Worm (Caenorhabditis elegans): ENCODE results near the gene osg-1.

Gene osg-1

DNA sequence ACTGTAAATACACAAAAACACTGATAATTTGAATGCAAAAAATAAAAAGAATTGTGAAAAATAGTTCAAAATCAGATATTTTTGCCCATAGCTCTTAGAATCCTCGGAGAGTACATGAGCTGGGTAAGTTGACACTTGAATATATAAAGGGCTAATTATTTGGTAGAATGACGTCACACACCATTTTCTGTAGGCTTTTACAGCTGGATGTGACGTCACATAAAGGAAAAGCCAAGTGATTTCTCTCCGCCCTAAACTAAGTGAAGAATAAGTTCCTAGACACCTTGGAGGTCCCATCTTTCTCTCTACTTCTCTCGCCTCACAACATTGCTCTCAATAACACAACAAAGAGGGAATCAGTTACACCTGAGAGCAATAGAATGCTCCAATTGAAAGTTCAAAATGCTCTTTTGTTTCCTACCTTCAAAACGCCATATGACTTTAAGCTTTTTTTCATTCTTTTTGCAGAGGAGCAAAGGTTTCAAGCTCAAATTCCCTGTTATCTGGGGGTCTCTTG lies at the start of gene osg-1:
Gene osg-1 (plus strand): TSS at position 467 of the 517 bp plus-strand sequence.
- TF ChIP-seq dao-5 (tag; optimal IDR thresholded peaks at IDR 0.05) (no peak), him-1 (tag; optimal IDR thresholded peaks at IDR 0.05) (no peak), W03F9.2 (tag; optimal IDR thresholded peaks at IDR 0.05) (no peak)

DNA sequence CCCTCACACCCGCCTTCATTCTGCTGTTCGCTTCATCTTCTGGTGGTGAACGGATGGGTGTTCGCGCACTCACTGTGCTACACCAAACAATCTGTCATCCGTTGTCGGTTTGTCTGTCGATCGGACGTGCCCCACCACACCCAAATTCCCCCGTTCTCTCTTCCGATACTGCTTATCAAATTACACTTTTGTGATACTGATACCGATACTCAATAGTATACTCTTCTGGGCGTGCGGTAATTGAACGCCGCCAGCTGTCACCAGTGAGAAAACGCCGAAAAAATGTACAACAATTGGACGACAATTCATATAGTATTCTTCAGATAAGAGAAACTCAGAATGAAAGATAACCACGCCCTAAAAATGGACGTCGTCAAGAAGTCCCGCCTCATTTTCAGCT lies 49.3 kb upstream of the osg-1 start:
- TF ChIP-seq dao-5 (tag; optimal IDR thresholded peaks at IDR 0.05) = no peak
- no peak for TF ChIP-seq him-1 (tag; optimal IDR thresholded peaks at IDR 0.05)
- TF ChIP-seq W03F9.2 (tag; optimal IDR thresholded peaks at IDR 0.05) = no peak

DNA sequence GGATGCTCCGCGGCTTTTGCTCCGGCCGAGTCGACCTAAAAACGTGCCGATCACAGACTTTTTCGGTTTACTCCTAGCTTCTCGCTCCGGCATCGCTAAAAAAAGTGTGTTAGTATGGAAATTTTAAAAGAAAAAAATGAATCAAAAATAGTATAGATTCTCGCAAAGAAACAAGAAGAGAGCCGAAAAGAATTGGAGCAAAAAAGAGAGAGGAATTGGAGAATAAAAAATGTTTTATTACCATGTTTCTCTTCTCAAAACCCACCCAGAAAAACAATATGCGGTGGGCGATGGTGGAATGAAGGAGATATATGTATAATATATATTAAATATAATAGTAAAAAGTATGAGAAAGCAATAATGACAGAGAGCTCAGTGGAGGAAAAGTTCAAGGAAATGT lies 46.8 kb upstream of the osg-1 start, which contains the start of gene W03A5.6:
Gene W03A5.6 (minus strand): TSS at position 101 of the 400 bp plus-strand sequence.
- TF ChIP-seq W03F9.2 (tag; optimal IDR thresholded peaks at IDR 0.05) = no peak
- no peak for TF ChIP-seq him-1 (tag; optimal IDR thresholded peaks at IDR 0.05)
- TF ChIP-seq dao-5 (tag; optimal IDR thresholded peaks at IDR 0.05) = no peak

DNA sequence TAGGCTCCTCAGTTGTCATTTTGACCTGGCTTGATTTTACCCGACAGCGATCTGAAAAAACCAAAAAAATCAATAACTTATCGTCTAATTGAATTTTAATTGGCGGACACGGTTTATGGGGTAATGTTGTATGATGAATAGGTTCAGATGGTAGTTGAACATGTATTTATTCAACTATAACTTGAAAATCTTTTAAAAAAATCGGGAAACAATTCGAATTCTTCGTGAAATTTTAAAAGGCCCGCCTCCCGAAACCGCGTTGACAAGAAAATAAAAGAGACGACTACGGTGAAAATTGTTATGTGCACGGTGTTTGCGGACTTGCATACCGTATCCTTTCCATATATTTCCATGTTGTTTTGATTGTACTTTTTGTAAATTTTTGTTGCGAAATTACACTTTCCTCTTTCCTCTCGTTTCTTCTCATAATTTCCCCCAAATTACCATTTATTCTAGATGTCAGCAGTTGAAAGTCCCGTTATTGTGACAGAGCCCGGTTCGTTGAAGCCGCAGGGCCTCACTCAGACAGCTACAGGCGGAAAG lies 44.6 kb upstream of the osg-1 start, which contains the start of the genes T24G10.2 and disl-2:
Gene T24G10.2 (minus strand): TSS at position 51 of the 543 bp plus-strand sequence.
Gene disl-2 (plus strand): TSS at position 457 of the 543 bp plus-strand sequence.
- TF ChIP-seq dao-5 (tag; optimal IDR thresholded peaks at IDR 0.05) = no peak
- TF ChIP-seq W03F9.2 (tag; optimal IDR thresholded peaks at IDR 0.05) = peak; percentile 16

DNA sequence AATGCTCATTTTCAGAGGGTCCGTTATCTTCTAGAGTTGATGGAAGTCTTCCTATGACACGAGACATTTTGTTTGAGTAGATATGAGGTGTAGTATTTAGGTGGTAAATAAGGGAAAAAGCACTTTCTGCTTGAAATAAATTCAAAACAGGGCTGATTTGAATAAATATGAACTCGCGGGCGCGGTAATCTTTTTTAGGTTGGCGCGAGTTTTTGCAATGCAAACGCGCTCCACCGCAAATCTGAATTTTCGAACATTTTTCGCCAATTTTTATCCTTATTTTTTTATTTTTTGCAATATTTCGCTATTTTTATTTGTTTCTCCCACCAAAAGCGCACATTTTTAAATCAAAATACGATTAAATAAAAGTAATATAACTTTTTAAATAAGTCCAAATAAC lies 39.2 kb upstream of the osg-1 start, which contains the start of gene skpt-1:
Gene skpt-1 (minus strand): TSS at position 219 of the 400 bp plus-strand sequence.
- TF ChIP-seq W03F9.2 (tag; optimal IDR thresholded peaks at IDR 0.05) = peak; percentile 56
- TF ChIP-seq dao-5 (tag; optimal IDR thresholded peaks at IDR 0.05) = no peak

DNA sequence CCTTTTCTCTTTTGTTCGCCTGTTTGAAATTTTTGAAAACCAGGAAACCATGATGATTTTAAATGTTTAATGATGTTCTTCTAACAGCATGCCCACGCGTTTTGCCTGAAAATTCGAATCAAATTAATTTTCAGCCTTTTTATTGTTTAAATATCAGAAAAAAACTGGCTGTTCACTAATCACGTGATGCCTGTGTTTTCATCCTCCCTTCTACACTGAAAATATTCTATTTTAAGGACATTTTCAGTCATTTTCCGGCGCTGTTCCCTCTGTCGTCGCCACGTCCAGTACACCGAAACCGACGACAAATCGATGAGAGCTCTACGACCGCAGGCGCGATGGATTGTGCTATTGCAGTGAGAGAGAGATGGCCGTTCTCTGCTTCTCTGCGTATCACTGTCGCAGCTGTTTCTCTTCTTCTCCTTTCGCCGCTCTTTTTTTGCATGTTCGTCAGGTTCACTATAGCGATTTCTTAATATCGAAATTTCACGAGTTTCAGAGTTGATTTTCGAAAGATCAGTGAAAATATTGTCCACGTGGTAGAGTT lies 37.5 kb upstream of the osg-1 start, which contains the start of gene F48E8.8:
Gene F48E8.8 (minus strand): TSS at position 51 of the 547 bp plus-strand sequence.
- no peak for TF ChIP-seq him-1 (tag; optimal IDR thresholded peaks at IDR 0.05)
- TF ChIP-seq dao-5 (tag; optimal IDR thresholded peaks at IDR 0.05) = no peak

DNA sequence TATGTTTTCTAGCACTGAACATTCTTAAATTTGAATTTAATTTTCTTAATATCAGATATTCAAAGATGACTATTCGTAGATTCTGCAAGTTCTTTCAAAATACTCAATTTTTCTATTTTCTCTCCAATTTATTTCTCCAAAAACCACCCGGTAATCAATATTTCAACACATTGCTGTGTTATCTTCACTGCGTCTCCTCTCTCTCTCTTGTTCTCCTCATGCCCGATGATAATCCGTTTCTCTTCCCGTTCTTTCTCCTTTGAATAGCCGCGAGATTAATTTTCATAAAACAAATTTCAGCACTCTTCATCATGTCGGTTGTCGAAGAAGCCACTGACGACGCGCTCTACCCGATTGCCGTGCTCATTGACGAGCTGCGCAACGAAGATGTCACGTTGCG lies 36.9 kb upstream of the osg-1 start, which contains the start of gene paa-1:
Gene paa-1 (plus strand): TSS at position 301 of the 400 bp plus-strand sequence.
- no peak for TF ChIP-seq dao-5 (tag; optimal IDR thresholded peaks at IDR 0.05)
- no peak for TF ChIP-seq him-1 (tag; optimal IDR thresholded peaks at IDR 0.05)
- no peak for TF ChIP-seq W03F9.2 (tag; optimal IDR thresholded peaks at IDR 0.05)

DNA sequence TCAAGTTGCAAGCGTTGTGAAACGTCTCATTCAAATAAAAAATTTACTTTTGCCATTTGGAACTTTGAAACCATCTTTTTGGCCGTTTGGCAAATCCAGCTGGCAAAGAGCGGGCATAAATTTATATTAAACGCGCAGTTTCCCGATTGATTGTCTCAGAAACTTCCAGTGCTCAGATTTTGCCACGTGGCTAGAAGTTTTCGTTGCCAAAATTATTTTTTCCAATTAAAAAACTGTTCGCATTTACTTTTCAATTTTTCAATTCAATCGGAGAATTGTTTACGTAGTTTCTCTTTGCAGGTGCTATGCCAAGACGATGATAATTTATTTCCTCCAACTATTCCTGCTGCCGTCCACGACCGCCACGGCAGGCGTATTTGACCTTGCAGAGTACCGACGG lies 34.1 kb upstream of the osg-1 start, which contains the start of gene F48E8.4:
Gene F48E8.4 (plus strand): TSS at position 301 of the 400 bp plus-strand sequence.
- TF ChIP-seq him-1 (tag; optimal IDR thresholded peaks at IDR 0.05) = no peak
- TF ChIP-seq W03F9.2 (tag; optimal IDR thresholded peaks at IDR 0.05) = no peak
- no peak for TF ChIP-seq dao-5 (tag; optimal IDR thresholded peaks at IDR 0.05)

DNA sequence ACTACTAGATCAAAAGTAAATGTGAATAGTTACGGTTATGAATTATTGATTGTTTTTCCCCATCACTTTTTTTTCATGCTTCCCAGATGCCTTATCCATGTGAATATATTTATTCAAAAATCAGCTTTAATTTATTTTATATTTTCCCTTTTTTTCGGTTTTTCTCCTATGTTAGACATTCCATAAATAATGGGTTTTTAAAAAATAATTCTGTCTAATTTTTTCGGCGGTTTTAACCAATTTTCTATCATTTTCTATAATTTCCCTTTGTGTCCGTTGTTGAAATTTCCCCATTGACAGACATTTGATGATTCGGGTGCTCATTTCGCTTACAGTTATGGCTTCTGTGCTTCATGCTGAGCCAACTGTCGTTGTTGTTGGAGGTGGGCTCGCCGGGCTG lies 26.3 kb upstream of the osg-1 start, which contains the start of gene F48E8.3:
Gene F48E8.3 (plus strand): TSS at position 301 of the 400 bp plus-strand sequence.
- no peak for TF ChIP-seq dao-5 (tag; optimal IDR thresholded peaks at IDR 0.05)
- TF ChIP-seq him-1 (tag; optimal IDR thresholded peaks at IDR 0.05) = no peak
- no peak for TF ChIP-seq W03F9.2 (tag; optimal IDR thresholded peaks at IDR 0.05)

DNA sequence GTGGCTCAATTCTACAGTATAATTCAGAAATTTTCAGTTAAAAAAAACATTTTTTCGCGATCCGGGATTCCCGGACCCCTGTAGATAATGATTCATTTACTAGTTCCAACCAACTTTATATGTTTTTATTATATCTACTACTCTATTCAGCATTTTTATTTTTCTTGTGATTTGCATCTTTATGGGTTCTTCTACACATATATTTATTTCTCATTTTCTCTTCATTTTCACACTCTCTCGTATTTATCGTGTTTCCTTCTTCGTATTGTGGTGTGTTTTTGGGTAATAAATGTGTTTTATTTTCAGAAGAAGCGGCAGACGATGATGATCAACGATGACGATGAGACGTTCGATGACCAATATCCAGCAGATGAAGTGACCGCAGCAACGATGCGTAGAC lies 23.3 kb upstream of the osg-1 start, which contains the start of gene F48E8.2:
Gene F48E8.2 (plus strand): TSS at position 301 of the 400 bp plus-strand sequence.
- TF ChIP-seq him-1 (tag; optimal IDR thresholded peaks at IDR 0.05) (no peak), dao-5 (tag; optimal IDR thresholded peaks at IDR 0.05) (no peak), W03F9.2 (tag; optimal IDR thresholded peaks at IDR 0.05) (no peak)

DNA sequence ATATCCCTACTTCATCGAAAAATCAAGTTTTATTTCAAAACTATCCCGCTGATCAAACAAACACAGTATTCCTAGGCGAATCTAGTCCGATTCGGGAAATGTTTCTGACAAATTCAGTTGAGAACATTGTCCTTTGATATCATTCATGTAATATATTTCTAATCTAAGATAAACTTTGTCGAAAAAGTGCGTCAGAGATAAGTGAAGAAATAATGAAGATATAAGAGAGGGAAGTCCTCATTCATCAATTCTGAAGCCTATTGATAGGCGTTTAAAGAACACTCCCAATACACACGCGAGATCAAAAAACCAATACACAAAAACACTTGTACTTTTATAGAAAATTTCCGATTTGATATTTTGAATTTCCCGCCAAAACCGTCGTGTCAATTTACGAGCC lies 22.5 kb upstream of the osg-1 start:
- no peak for TF ChIP-seq dao-5 (tag; optimal IDR thresholded peaks at IDR 0.05)
- no peak for TF ChIP-seq W03F9.2 (tag; optimal IDR thresholded peaks at IDR 0.05)
- no peak for TF ChIP-seq him-1 (tag; optimal IDR thresholded peaks at IDR 0.05)

DNA sequence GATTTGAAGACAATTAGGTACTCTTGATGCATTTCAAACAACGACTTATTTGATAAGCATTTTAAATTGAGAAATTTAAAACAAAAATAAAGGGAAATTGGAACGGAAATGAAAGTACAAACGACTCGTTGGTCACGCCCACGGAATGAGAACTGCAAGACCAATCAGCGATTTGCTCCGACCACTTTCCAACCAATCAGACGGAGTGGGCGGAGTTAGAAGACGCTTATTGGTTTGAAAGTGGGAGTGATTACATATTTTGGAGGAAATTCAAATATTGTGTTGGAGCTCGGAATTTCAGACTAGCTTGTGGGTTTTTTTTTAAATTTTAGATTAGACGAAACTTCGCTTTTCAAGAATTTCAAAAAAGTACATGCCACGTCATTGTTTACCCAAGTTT lies 18.3 kb upstream of the osg-1 start:
- TF ChIP-seq him-1 (tag; optimal IDR thresholded peaks at IDR 0.05) = no peak
- TF ChIP-seq dao-5 (tag; optimal IDR thresholded peaks at IDR 0.05) = no peak
- TF ChIP-seq W03F9.2 (tag; optimal IDR thresholded peaks at IDR 0.05) = no peak

DNA sequence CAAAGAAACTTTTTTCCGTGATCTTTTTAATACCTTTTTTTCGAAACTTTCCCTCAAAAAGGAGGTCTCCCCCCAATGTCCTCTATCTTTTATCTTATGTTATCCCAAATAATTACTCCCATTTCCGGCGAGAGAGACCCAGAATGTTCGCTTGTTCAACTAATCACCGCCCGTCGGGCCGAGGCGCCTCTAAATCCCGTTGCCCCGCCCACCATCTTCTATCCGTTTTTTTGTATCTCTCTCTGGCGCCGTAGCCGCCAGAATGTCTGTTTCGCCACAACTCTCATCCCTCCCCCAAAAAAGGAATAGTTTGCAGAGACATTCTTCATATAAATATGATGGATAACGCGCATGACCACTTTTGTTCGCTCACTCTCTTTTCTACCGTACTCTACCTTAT lies 14.7 kb upstream of the osg-1 start:
- no peak for TF ChIP-seq dao-5 (tag; optimal IDR thresholded peaks at IDR 0.05)
- TF ChIP-seq him-1 (tag; optimal IDR thresholded peaks at IDR 0.05) = no peak
- TF ChIP-seq W03F9.2 (tag; optimal IDR thresholded peaks at IDR 0.05) = no peak

DNA sequence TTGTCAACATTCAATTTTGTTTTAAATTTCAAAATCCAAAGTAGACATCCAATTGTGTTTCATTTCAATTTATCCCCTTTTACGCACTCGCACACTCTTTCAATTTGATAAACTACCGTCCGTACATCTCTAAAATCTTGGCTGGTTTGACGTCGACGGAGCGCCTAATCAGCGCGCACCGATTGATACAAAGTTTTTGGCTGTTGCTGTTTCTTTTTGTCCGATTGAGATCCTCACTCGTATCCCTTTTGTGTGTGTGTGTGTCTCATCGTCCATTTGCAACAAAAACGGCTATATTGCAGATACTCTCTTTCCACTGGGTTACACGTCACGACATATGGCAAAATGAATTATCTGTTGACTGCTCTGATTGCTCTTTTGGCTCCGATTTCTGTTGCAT lies 13.2 kb upstream of the osg-1 start, which contains the start of gene lon-1:
Gene lon-1 (plus strand): TSS at position 301 of the 400 bp plus-strand sequence.
- TF ChIP-seq him-1 (tag; optimal IDR thresholded peaks at IDR 0.05) (no peak), dao-5 (tag; optimal IDR thresholded peaks at IDR 0.05) (no peak), W03F9.2 (tag; optimal IDR thresholded peaks at IDR 0.05) (no peak)

All from whole organism, L4/young adult.